Fruit fly (Drosophila melanogaster): ENCODE measurements around the gene Cyp6d5.

The Cyp6d5 gene

dm6 chr3R:14024919-14025387, 4.1 kb upstream of the Cyp6d5 start (continued):
- TF ChIP-seq CG17829 (tag; optimal IDR thresholded peaks at IDR 0.05) (peak; percentile 1), CG8765 (GFP tag; IDR thresholded peaks at IDR 0.05) (no peak), CG3065 (GFP tag; optimal IDR thresholded peaks at IDR 0.05) (no peak), CG7357 (GFP tag; IDR thresholded peaks at IDR 0.05) (no peak), CG12299 (tag; optimal IDR thresholded peaks at IDR 0.05) (no peak), CG10543 (GFP tag; optimal IDR thresholded peaks at IDR 0.05) (peak; percentile 82), Six4 (GFP tag; optimal IDR thresholded peaks at IDR 0.05) (no peak), lola (GFP tag; optimal IDR thresholded peaks at IDR 0.05) (no peak), CoRest (tag; optimal IDR thresholded peaks at IDR 0.05) (peak; percentile 22), lbe (GFP tag; optimal IDR thresholded peaks at IDR 0.05) (peak; percentile 78), scrt (GFP tag; optimal IDR thresholded peaks at IDR 0.05) (peak; percentile 54), CG11398 (GFP tag; optimal IDR thresholded peaks at IDR 0.05) (no peak), CG31224 (GFP tag; IDR thresholded peaks at IDR 0.05) (no peak), Fer3 (tag; optimal IDR thresholded peaks at IDR 0.05) (no peak), CG5245 (GFP tag; optimal IDR thresholded peaks at IDR 0.05) (no peak), HmgD (GFP tag; optimal IDR thresholded peaks at IDR 0.05) (no peak), CG2889 (GFP tag; IDR thresholded peaks at IDR 0.05) (no peak), CG4820 (GFP tag; optimal IDR thresholded peaks at IDR 0.05) (no peak), hth (optimal IDR thresholded peaks at IDR 0.05) (no peak), CG6654 (GFP tag; optimal IDR thresholded peaks at IDR 0.05) (no peak), Ravus (GFP tag; IDR thresholded peaks at IDR 0.05) (no peak; the same call in 1 of the 2 replicates), mam (GFP tag; optimal IDR thresholded peaks at IDR 0.05) (peak; percentile 27), CG17802 (tag; optimal IDR thresholded peaks at IDR 0.05) (peak; percentile 29), CG33557 (GFP tag; optimal IDR thresholded peaks at IDR 0.05) (no peak), Optix (GFP tag; IDR thresholded peaks at IDR 0.05) (no peak), sd (tag; optimal IDR thresholded peaks at IDR 0.05) (peak; percentile 59), CG6791 (GFP tag; IDR thresholded peaks at IDR 0.05; ENCODE audit: partially characterized antibody) (no peak), bcd (GFP tag; optimal IDR thresholded peaks at IDR 0.05) (no peak), stc (GFP tag; IDR thresholded peaks at IDR 0.05) (no peak; the same call in 1 of the 2 replicates), Myb (GFP tag; optimal IDR thresholded peaks at IDR 0.05) (peak; percentile 58), pros (GFP tag; optimal IDR thresholded peaks at IDR 0.05) (no peak), Gug (GFP tag; IDR thresholded peaks at IDR 0.05) (no peak), CG12236 (GFP tag; optimal IDR thresholded peaks at IDR 0.05) (no peak), Hey (tag; optimal IDR thresholded peaks at IDR 0.05) (no peak), CG18476 (GFP tag; optimal IDR thresholded peaks at IDR 0.05) (no peak), CG7928 (GFP tag; optimal IDR thresholded peaks at IDR 0.05) (no peak), CG15073 (GFP tag; optimal IDR thresholded peaks at IDR 0.05) (no peak), Mad (GFP tag; optimal IDR thresholded peaks at IDR 0.05) (no peak), Drgx (GFP tag; IDR thresholded peaks at IDR 0.05) (no peak; the same call in 1 of the 2 replicates), kay (GFP tag; optimal IDR thresholded peaks at IDR 0.05) (no peak), croc (GFP tag; conservative IDR thresholded peaks at IDR 0.05) (no peak), ro (GFP tag; IDR thresholded peaks at IDR 0.05) (no peak), CG4617 (GFP tag; optimal IDR thresholded peaks at IDR 0.05; ENCODE audit: borderline replicate concordance) (no peak), BEAF-32 (GFP tag; optimal IDR thresholded peaks at IDR 0.05) (peak; percentile 8), CG13894 (tag; optimal IDR thresholded peaks at IDR 0.05) (peak; percentile 28), Rx (GFP tag; IDR thresholded peaks at IDR 0.05) (no peak), ATbp (GFP tag; optimal IDR thresholded peaks at IDR 0.05) (peak; percentile 97), CG2199 (GFP tag; IDR thresholded peaks at IDR 0.05) (peak; percentile 77; the same call in 1 of the 3 replicates), slp2 (GFP tag; optimal IDR thresholded peaks at IDR 0.05) (peak; percentile 8), CG2116 (GFP tag; optimal IDR thresholded peaks at IDR 0.05) (no peak), prd (optimal IDR thresholded peaks at IDR 0.05) (no peak), prd (GFP tag; IDR thresholded peaks at IDR 0.05) (no peak)

All from whole organism, embryonic.